Worm (Caenorhabditis elegans) whole organism, late embryonic: ENCODE measurements around the gene tyr-1.

Experiments used
- ahr-1 ChIP-seq: sonication (generic microtip); optimal IDR thresholded peaks from 2 replicates; lab custom pipeline; 2016; ENCODE audit warnings: missing genetic modification characterization, missing compliant biosample characterization
- ama-1 ChIP-seq: fragments of 150-350 bp; optimal IDR thresholded peaks from 2 replicates; lab custom pipeline; 2014
- ceh-22 ChIP-seq: sonication (generic microtip); optimal IDR thresholded peaks from 2 replicates; lab custom pipeline; 2017; ENCODE audit warnings: missing biosample characterization, missing genetic modification characterization
- fax-1 ChIP-seq: sonication (generic microtip); optimal IDR thresholded peaks from 2 replicates; lab custom pipeline; 2016; ENCODE audit warnings: missing genotype, missing genetic modification characterization, missing compliant biosample characterization
- fkh-10 ChIP-seq: fragments of 150-350 bp; optimal IDR thresholded peaks from 2 replicates; lab custom pipeline; 2014; ENCODE audit warnings: missing biosample characterization, missing genetic modification reagents, missing genetic modification characterization
- sox-4 ChIP-seq: sonication (generic microtip); optimal IDR thresholded peaks from 2 replicates; lab custom pipeline; 2017; ENCODE audit warnings: mild to moderate bottlenecking, missing genetic modification characterization, inconsistent platforms, missing compliant biosample characterization
- unc-42 ChIP-seq: sonication (generic microtip); optimal IDR thresholded peaks from 2 replicates; lab custom pipeline; 2016; ENCODE audit warnings: missing genotype, missing genetic modification characterization, missing compliant biosample characterization
- ztf-16 ChIP-seq: sonication (generic microtip); optimal IDR thresholded peaks from 2 replicates; lab custom pipeline; 2017; ENCODE audit warnings: missing genetic modification characterization, missing compliant biosample characterization

ce11 chrIII:7903427-7903826 lies 29.8 kb downstream of the tyr-1 start:
- TF ChIP-seq unc-42 (tag; lab: Kevin White, UChicago) (no peak), fkh-10 (GFP tag; lab: Kevin White, UChicago) (no peak), ceh-22 (tag; lab: Kevin White, UChicago) (no peak), ama-1 (lab: Kevin White, UChicago) (no peak), ztf-16 (no peak), fax-1 (no peak), ahr-1 (tag; lab: Kevin White, UChicago) (no peak), sox-4 (no peak)
